Fruit fly (Drosophila melanogaster): Measurements from ENCODE around the gene Whamy.

The Whamy gene

dm6 chr3R:9777941-9778360 is 3.7 kb upstream of the Whamy start, which contains the start of gene RpS29:
RpS29 (plus strand) TSS chr3R:9778042.
- peak; percentile 87 for TF ChIP-seq Gug (GFP tag; IDR thresholded peaks at IDR 0.05)
- TF ChIP-seq Oli (tag; optimal IDR thresholded peaks at IDR 0.05), result peak; percentile 12
- peak; percentile 83 for TF ChIP-seq Chrac-16 (GFP tag; optimal IDR thresholded peaks at IDR 0.05)
- TF ChIP-seq CG3407 (GFP tag; optimal IDR thresholded peaks at IDR 0.05), result peak; percentile 48
- no peak for TF ChIP-seq yki (optimal IDR thresholded peaks at IDR 0.05)
- peak; percentile 51; the same call in 1 of the 2 replicates for TF ChIP-seq toy (GFP tag; IDR thresholded peaks at IDR 0.05)
- peak; percentile 45 for TF ChIP-seq CG7556 (GFP tag; optimal IDR thresholded peaks at IDR 0.05)
- TF ChIP-seq corto (GFP tag; optimal IDR thresholded peaks at IDR 0.05), result no peak
- TF ChIP-seq gcm2 (GFP tag; optimal IDR thresholded peaks at IDR 0.05), result peak; percentile 62
- peak; percentile 75 for TF ChIP-seq CG4617 (GFP tag; optimal IDR thresholded peaks at IDR 0.05; ENCODE audit: borderline replicate concordance)
- peak; percentile 84 for TF ChIP-seq zfh1 (GFP tag; IDR thresholded peaks at IDR 0.05)
- TF ChIP-seq CG18599 (GFP tag; optimal IDR thresholded peaks at IDR 0.05), result peak; percentile 86
- peak; percentile 58 for TF ChIP-seq CG8924 (tag; optimal IDR thresholded peaks at IDR 0.05)
- peak; percentile 66 for TF ChIP-seq unpg (GFP tag; optimal IDR thresholded peaks at IDR 0.05)
- peak; percentile 8 for TF ChIP-seq fd96Cb (tag; optimal IDR thresholded peaks at IDR 0.05)
- peak; percentile 57 for TF ChIP-seq ab (GFP tag; optimal IDR thresholded peaks at IDR 0.05)
- peak; percentile 70 for TF ChIP-seq Fer2 (tag; optimal IDR thresholded peaks at IDR 0.05)
- TF ChIP-seq CG15479 (GFP tag; optimal IDR thresholded peaks at IDR 0.05), result no peak
- TF ChIP-seq CG33213 (GFP tag; optimal IDR thresholded peaks at IDR 0.05), result peak; percentile 94
- no peak for TF ChIP-seq dati (GFP tag; IDR thresholded peaks at IDR 0.05)
- peak; percentile 79 for TF ChIP-seq vfl (GFP tag; optimal IDR thresholded peaks at IDR 0.05)
- peak; percentile 66 for TF ChIP-seq CG7839 (tag; optimal IDR thresholded peaks at IDR 0.05)
- peak; percentile 89 for TF ChIP-seq her (GFP tag; optimal IDR thresholded peaks at IDR 0.05)
- TF ChIP-seq lab (GFP tag; optimal IDR thresholded peaks at IDR 0.05), result peak; percentile 93
- peak; percentile 49 for TF ChIP-seq run (tag; optimal IDR thresholded peaks at IDR 0.05)
- TF ChIP-seq br (optimal IDR thresholded peaks at IDR 0.05), result no peak
- peak; percentile 63 for TF ChIP-seq oc (tag; optimal IDR thresholded peaks at IDR 0.05)
- TF ChIP-seq CG17361 (GFP tag; IDR thresholded peaks at IDR 0.05), result peak; percentile 68
- no peak; the same call in 1 of the 2 replicates for TF ChIP-seq GATAe (GFP tag; conservative IDR thresholded peaks at IDR 0.05)
- TF ChIP-seq Hr39 (optimal IDR thresholded peaks at IDR 0.05), result no peak
- peak; percentile 48 for TF ChIP-seq cwo (GFP tag; optimal IDR thresholded peaks at IDR 0.05)
- TF ChIP-seq CG4424 (GFP tag; optimal IDR thresholded peaks at IDR 0.05), result peak; percentile 70
- TF ChIP-seq sim (GFP tag; IDR thresholded peaks at IDR 0.05), result no peak
- peak; percentile 27 for TF ChIP-seq twi (tag; optimal IDR thresholded peaks at IDR 0.05)
- TF ChIP-seq CG7271 (tag; optimal IDR thresholded peaks at IDR 0.05), result peak; percentile 60
- peak; percentile 1 for TF ChIP-seq CG7745 (tag; optimal IDR thresholded peaks at IDR 0.05)
- TF ChIP-seq zf30C (GFP tag; optimal IDR thresholded peaks at IDR 0.05), result peak; percentile 57
- peak; percentile 56; the same call in 1 of the 2 replicates for TF ChIP-seq wdn (GFP tag; IDR thresholded peaks at IDR 0.05)
- peak; percentile 95 for TF ChIP-seq slbo (GFP tag; IDR thresholded peaks at IDR 0.05)
- TF ChIP-seq Mrtf (GFP tag; IDR thresholded peaks at IDR 0.05), result peak; percentile 71
- peak; percentile 59 for TF ChIP-seq en (GFP tag; optimal IDR thresholded peaks at IDR 0.05)
- peak; percentile 67 for TF ChIP-seq CG33557 (GFP tag; optimal IDR thresholded peaks at IDR 0.05)
- TF ChIP-seq Camta (GFP tag; optimal IDR thresholded peaks at IDR 0.05), result peak; percentile 72
- peak; percentile 72 for TF ChIP-seq al (GFP tag; IDR thresholded peaks at IDR 0.05)
- peak; percentile 60 for TF ChIP-seq CG5953 (GFP tag; IDR thresholded peaks at IDR 0.05)
- TF ChIP-seq CG6175 (GFP tag; IDR thresholded peaks at IDR 0.05), result peak; percentile 84
- TF ChIP-seq gt (GFP tag; IDR thresholded peaks at IDR 0.05), result 0 out of 2 replicates have a peak, but pooled peaks have one; percentile 10
- no peak for TF ChIP-seq z (GFP tag; IDR thresholded peaks at IDR 0.05)
- TF ChIP-seq CG1647 (GFP tag; optimal IDR thresholded peaks at IDR 0.05), result peak; percentile 84
- TF ChIP-seq CG11696 (GFP tag; IDR thresholded peaks at IDR 0.05), result no peak
- peak; percentile 98 for TF ChIP-seq CG42726 (GFP tag; IDR thresholded peaks at IDR 0.05; ENCODE audit: partially characterized antibody)
- TF ChIP-seq gfzf (GFP tag; optimal IDR thresholded peaks at IDR 0.05), result peak; percentile 54

Measured in whole organism, embryonic.